Worm (Caenorhabditis elegans): ENCODE results near the gene vps-11.

ce11 chrII:10820679-10821078 lies 27.4 kb upstream of the vps-11 start, which contains the start of gene ech-4:
- no peak for TF ChIP-seq C08G9.2 (tag; optimal IDR thresholded peaks at IDR 0.05)
- TF ChIP-seq C38D4.7 (GFP tag; optimal IDR thresholded peaks at IDR 0.05), result no peak
- TF ChIP-seq ttx-3 (tag; optimal IDR thresholded peaks at IDR 0.05), result no peak
- TF ChIP-seq fkh-10 (GFP tag; optimal IDR thresholded peaks at IDR 0.05), result no peak
- no peak for TF ChIP-seq pag-3 (tag; optimal IDR thresholded peaks at IDR 0.05; ENCODE audit: borderline replicate concordance)
- TF ChIP-seq pqm-1 (tag; optimal IDR thresholded peaks at IDR 0.05), result no peak
- TF ChIP-seq ama-1 (optimal IDR thresholded peaks at IDR 0.05), result no peak
- TF ChIP-seq madf-2 (tag; optimal IDR thresholded peaks at IDR 0.05), result no peak
- TF ChIP-seq tbx-2 (tag; optimal IDR thresholded peaks at IDR 0.05), result no peak
- TF ChIP-seq dmd-4 (tag; optimal IDR thresholded peaks at IDR 0.05; ENCODE audit: borderline replicate concordance), result no peak
- no peak for TF ChIP-seq mec-3 (tag; optimal IDR thresholded peaks at IDR 0.05; ENCODE audit: borderline replicate concordance)
- TF ChIP-seq dve-1 (tag; optimal IDR thresholded peaks at IDR 0.05), result no peak
- TF ChIP-seq tbx-7 (tag; optimal IDR thresholded peaks at IDR 0.05), result no peak
- TF ChIP-seq npax-4 (tag; optimal IDR thresholded peaks at IDR 0.05), result no peak
